Worm (Caenorhabditis elegans): Measurements from ENCODE around the gene F20C5.5.

DNA sequence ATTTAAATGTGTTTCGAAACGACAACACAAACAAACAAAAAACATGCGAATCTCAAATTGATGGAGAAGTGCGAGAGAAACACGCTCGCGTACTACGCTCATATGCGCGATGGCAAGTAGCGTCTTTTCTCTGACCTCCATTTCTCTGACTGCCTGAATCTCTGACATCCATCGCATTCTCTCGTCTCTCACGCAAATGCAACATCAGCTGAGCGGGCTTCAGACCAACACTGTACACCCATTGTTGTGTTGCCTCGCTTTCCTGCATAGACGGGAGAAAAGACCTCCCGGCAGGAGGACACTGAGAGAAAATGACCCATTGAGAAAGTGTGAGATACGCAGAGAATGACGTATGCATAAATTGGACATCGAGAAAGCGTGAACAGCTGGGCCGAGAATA, 12.7 kb upstream of the F20C5.5 start:
- TF ChIP-seq unc-62 (GFP tag; optimal IDR thresholded peaks at IDR 0.05) (no peak), elt-3 (tag; optimal IDR thresholded peaks at IDR 0.05) (no peak), ama-1 (optimal IDR thresholded peaks at IDR 0.05) (no peak), aly-2 (tag; optimal IDR thresholded peaks at IDR 0.05) (no peak), nhr-12 (tag; optimal IDR thresholded peaks at IDR 0.05) (no peak), fkh-10 (GFP tag; optimal IDR thresholded peaks at IDR 0.05) (no peak), tbx-2 (tag; optimal IDR thresholded peaks at IDR 0.05) (no peak), mdl-1 (tag; optimal IDR thresholded peaks at IDR 0.05) (no peak), daf-12 (tag; optimal IDR thresholded peaks at IDR 0.05) (no peak), snpc-4 (tag; optimal IDR thresholded peaks at IDR 0.05) (peak; percentile 23), ZK546.5 (tag; optimal IDR thresholded peaks at IDR 0.05) (no peak), pha-4 (tag; optimal IDR thresholded peaks at IDR 0.05) (peak; percentile 52), lin-39 (tag; optimal IDR thresholded peaks at IDR 0.05) (peak; percentile 93)

All from whole organism, L3 larva.